Fruit fly (Drosophila melanogaster) whole organism, embryonic: Measurements from ENCODE around the gene CG10486.

Experiments used
- Abd-B ChIP-seq: fragments of 200-800 bp; sonication (Bioruptor generic); optimal IDR thresholded peaks from 2 replicates; lab custom pipeline; 2018; ENCODE audit warnings: missing biosample characterization, mild to moderate bottlenecking, missing genetic modification characterization, moderate library complexity
- Bteb2 ChIP-seq: fragments of 200-800 bp; sonication (Bioruptor generic); optimal IDR thresholded peaks from 2 replicates; lab custom pipeline; 2016; ENCODE audit warnings: missing biosample characterization, missing genetic modification characterization
- CG11456 ChIP-seq: fragments of 200-800 bp; sonication (Bioruptor generic); IDR thresholded peaks from 3 replicates; pipeline ENCODE4 v1.3.6; 2022; ENCODE audit warnings: missing biosample characterization, missing genetic modification characterization
- CG13424 ChIP-seq: fragments of 200-800 bp; sonication (Bioruptor generic); optimal IDR thresholded peaks from 2 replicates; lab custom pipeline; 2019; ENCODE audit warnings: missing biosample characterization, mild to moderate bottlenecking, missing genetic modification characterization, moderate library complexity
- CG13775 ChIP-seq: fragments of 200-800 bp; sonication (Bioruptor generic); optimal IDR thresholded peaks from 3 replicates; lab custom pipeline; 2017; ENCODE audit warnings: missing biosample characterization, mild to moderate bottlenecking, missing genetic modification characterization
- CG15514 ChIP-seq: fragments of 200-800 bp; sonication (Bioruptor generic); optimal IDR thresholded peaks from 3 replicates; lab custom pipeline; 2017; ENCODE audit warnings: missing biosample characterization, missing genetic modification characterization, mild to moderate bottlenecking, moderate library complexity, missing genetic modification reagents
- CG16813 ChIP-seq: fragments of 200-800 bp; sonication (Bioruptor generic); IDR thresholded peaks from 3 replicates; pipeline ENCODE4 v1.3.6; 2022; ENCODE audit warnings: missing biosample characterization, missing genetic modification characterization; ENCODE audit not compliant: partially characterized antibody
- CG17385 ChIP-seq: fragments of 200-800 bp; sonication (Bioruptor generic); optimal IDR thresholded peaks from 3 replicates; lab custom pipeline; 2018; ENCODE audit warnings: missing biosample characterization, mild to moderate bottlenecking, missing genetic modification characterization
- CG18599 ChIP-seq: fragments of 200-800 bp; sonication (Bioruptor generic); optimal IDR thresholded peaks from 3 replicates; lab custom pipeline; 2017; ENCODE audit warnings: missing biosample characterization, missing genetic modification characterization, mild to moderate bottlenecking, moderate library complexity, missing genetic modification reagents
- CG2202 ChIP-seq: fragments of 200-800 bp; sonication (Bioruptor generic); optimal IDR thresholded peaks from 2 replicates; lab custom pipeline; 2018; ENCODE audit warnings: missing biosample characterization, mild to moderate bottlenecking, missing genetic modification characterization
- CG30403 ChIP-seq: fragments of 200-800 bp; sonication (Bioruptor generic); optimal IDR thresholded peaks from 3 replicates; lab custom pipeline; 2016; ENCODE audit warnings: missing biosample characterization, missing genetic modification characterization
- CG30431 ChIP-seq: fragments of 200-800 bp; sonication (Bioruptor generic); optimal IDR thresholded peaks from 2 replicates; lab custom pipeline; 2017; ENCODE audit warnings: missing biosample characterization, missing genetic modification characterization
- CG3847 ChIP-seq: fragments of 200-800 bp; sonication (Bioruptor generic); IDR thresholded peaks from 2 replicates; pipeline ENCODE4 v1.3.6; 2022; ENCODE audit warnings: missing biosample characterization, missing genetic modification characterization
- CG6689 ChIP-seq: fragments of 200-800 bp; sonication (Bioruptor generic); IDR thresholded peaks from 2 replicates; pipeline ENCODE4 v1.3.6; 2022; ENCODE audit warnings: missing biosample characterization, missing genetic modification characterization
- CG7987 ChIP-seq: fragments of 200-800 bp; sonication (Bioruptor generic); optimal IDR thresholded peaks from 2 replicates; lab custom pipeline; 2018; ENCODE audit warnings: missing biosample characterization, mild to moderate bottlenecking, missing genetic modification characterization, moderate library complexity
- CG9437 ChIP-seq: fragments of 200-800 bp; sonication (Bioruptor generic); optimal IDR thresholded peaks from 2 replicates; lab custom pipeline; 2018; ENCODE audit warnings: missing biosample characterization, mild to moderate bottlenecking, missing genetic modification characterization
- CG9876 ChIP-seq: fragments of 200-800 bp; sonication (Bioruptor generic); optimal IDR thresholded peaks from 2 replicates; lab custom pipeline; 2016; ENCODE audit warnings: missing biosample characterization, missing genetic modification characterization
- CG9932 ChIP-seq: fragments of 200-800 bp; sonication (Bioruptor generic); IDR thresholded peaks from 2 replicates; pipeline ENCODE4 v1.3.6; 2022; ENCODE audit warnings: missing biosample characterization, missing genetic modification characterization
- D19B ChIP-seq: fragments of 200-800 bp; sonication (Bioruptor generic); optimal IDR thresholded peaks from 2 replicates; lab custom pipeline; 2017; ENCODE audit warnings: missing biosample characterization, mild to moderate bottlenecking, missing genetic modification characterization
- Dll ChIP-seq: fragments of 200-800 bp; sonication (Bioruptor generic); IDR thresholded peaks from 4 replicates; pipeline ENCODE4 v1.3.6; 2022; ENCODE audit warnings: missing biosample characterization, missing genetic modification characterization; ENCODE audit not compliant: partially characterized antibody
- Drgx ChIP-seq: fragments of 200-800 bp; sonication (Bioruptor generic); IDR thresholded peaks from 2 replicates; pipeline ENCODE4 v1.3.6; 2022; ENCODE audit warnings: missing biosample characterization, missing genetic modification characterization
- Gug ChIP-seq: fragments of 200-800 bp; sonication (Bioruptor generic); IDR thresholded peaks from 4 replicates; pipeline ENCODE4 v1.3.6; 2022; ENCODE audit warnings: missing biosample characterization, missing genetic modification characterization
- MTF-1 ChIP-seq: fragments of 200-800 bp; sonication (Bioruptor generic); optimal IDR thresholded peaks from 2 replicates; lab custom pipeline; 2018; ENCODE audit warnings: missing biosample characterization, mild to moderate bottlenecking, missing genetic modification characterization, borderline replicate concordance
- Max ChIP-seq: fragments of 200-800 bp; sonication (Bioruptor generic); optimal IDR thresholded peaks from 2 replicates; lab custom pipeline; 2016; ENCODE audit warnings: missing biosample characterization, mild to moderate bottlenecking, missing genetic modification characterization
- Opbp ChIP-seq: fragments of 200-800 bp; sonication (Bioruptor generic); IDR thresholded peaks from 3 replicates; pipeline ENCODE4 v1.3.6; 2022; ENCODE audit warnings: missing biosample characterization, missing genetic modification characterization; ENCODE audit not compliant: partially characterized antibody
- Poxn ChIP-seq: fragments of 200-800 bp; sonication (Bioruptor generic); IDR thresholded peaks from 2 replicates; pipeline ENCODE4 v1.3.6; 2022; ENCODE audit warnings: missing biosample characterization, missing genetic modification characterization
- Ptx1 ChIP-seq: fragments of 200-800 bp; sonication (Bioruptor generic); IDR thresholded peaks from 2 replicates; pipeline ENCODE4 v1.3.6; 2022; ENCODE audit warnings: missing biosample characterization, missing genetic modification characterization
- Side ChIP-seq: fragments of 200-800 bp; sonication (Bioruptor generic); optimal IDR thresholded peaks from 2 replicates; lab custom pipeline; 2016; ENCODE audit warnings: missing biosample characterization, missing genetic modification characterization
- Sox102F ChIP-seq: fragments of 200-800 bp; sonication (Bioruptor generic); optimal IDR thresholded peaks from 2 replicates; lab custom pipeline; 2018; ENCODE audit warnings: missing biosample characterization, mild to moderate bottlenecking, missing genetic modification characterization, moderate library complexity
- Usf ChIP-seq: fragments of 200-800 bp; sonication (Bioruptor generic); optimal IDR thresholded peaks from 2 replicates; lab custom pipeline; 2017; ENCODE audit warnings: missing genotype, missing biosample characterization, missing genetic modification characterization
- Xrp1 ChIP-seq: fragments of 200-800 bp; sonication (Bioruptor generic); IDR thresholded peaks from 2 replicates; pipeline ENCODE4 v1.3.6; 2022; ENCODE audit warnings: missing biosample characterization, missing genetic modification characterization
- ac ChIP-seq: fragments of 200-800 bp; sonication (Bioruptor generic); optimal IDR thresholded peaks from 3 replicates; lab custom pipeline; 2017; ENCODE audit warnings: missing biosample characterization, mild to moderate bottlenecking, missing genetic modification characterization
- az2 ChIP-seq: fragments of 200-800 bp; sonication (Bioruptor generic); optimal IDR thresholded peaks from 3 replicates; lab custom pipeline; 2016; ENCODE audit warnings: missing biosample characterization, missing genetic modification characterization
- bbx ChIP-seq: fragments of 200-800 bp; sonication (Bioruptor generic); IDR thresholded peaks from 2 replicates; pipeline ENCODE4 v1.3.6; 2022; ENCODE audit warnings: missing biosample characterization, missing genetic modification characterization; ENCODE audit not compliant: partially characterized antibody
- btn ChIP-seq: fragments of 200-800 bp; sonication (Bioruptor generic); optimal IDR thresholded peaks from 2 replicates; lab custom pipeline; 2016; ENCODE audit warnings: missing biosample characterization, missing genetic modification characterization
- dpn ChIP-seq, 2 experiments: fragments of 200-800 bp; sonication (Bioruptor generic); optimal IDR thresholded peaks; 3 replicates each; lab custom pipeline; 2016; ENCODE audit warnings: missing biosample characterization in 2 of 2, missing genetic modification characterization in 2 of 2
- dysf ChIP-seq: fragments of 200-800 bp; sonication (Bioruptor generic); IDR thresholded peaks from 3 replicates; pipeline ENCODE4 v1.3.6; 2022; ENCODE audit warnings: missing biosample characterization, missing genetic modification characterization
- ewg ChIP-seq: fragments of 200-800 bp; sonication (Bioruptor generic); optimal IDR thresholded peaks from 3 replicates; lab custom pipeline; 2017; ENCODE audit warnings: mild to moderate bottlenecking, missing biosample characterization, missing genetic modification reagents, missing genetic modification characterization
- fd96Cb ChIP-seq: fragments of 200-800 bp; sonication (Bioruptor generic); optimal IDR thresholded peaks from 2 replicates; lab custom pipeline; 2018; ENCODE audit warnings: missing biosample characterization, mild to moderate bottlenecking, missing genetic modification characterization, moderate library complexity
- grn ChIP-seq: fragments of 200-800 bp; sonication (Bioruptor generic); optimal IDR thresholded peaks from 3 replicates; lab custom pipeline; 2017; ENCODE audit warnings: missing biosample characterization, missing genetic modification characterization
- gt ChIP-seq: fragments of 200-800 bp; sonication (Bioruptor generic); IDR thresholded peaks from 2 replicates; pipeline ENCODE4 v1.3.6; 2022; ENCODE audit warnings: missing biosample characterization, missing genetic modification characterization
- inv ChIP-seq: fragments of 200-800 bp; sonication (Bioruptor generic); IDR thresholded peaks from 2 replicates; pipeline ENCODE4 v1.3.6; 2022; ENCODE audit warnings: missing biosample characterization, missing genetic modification characterization; ENCODE audit not compliant: partially characterized antibody
- nom ChIP-seq: fragments of 200-800 bp; sonication (Bioruptor generic); optimal IDR thresholded peaks from 2 replicates; lab custom pipeline; 2017; ENCODE audit warnings: missing biosample characterization, missing genetic modification characterization, mild to moderate bottlenecking, moderate library complexity, missing genetic modification reagents
- ranshi ChIP-seq: fragments of 200-800 bp; sonication (Bioruptor generic); IDR thresholded peaks from 2 replicates; pipeline ENCODE4 v1.3.6; 2022; ENCODE audit warnings: missing biosample characterization, missing genetic modification characterization
- sna ChIP-seq: fragments of 200-800 bp; sonication (Bioruptor generic); IDR thresholded peaks from 2 replicates; pipeline ENCODE4 v1.3.6; 2022; ENCODE audit warnings: missing biosample characterization, missing genetic modification characterization; ENCODE audit not compliant: partially characterized antibody
- ssp ChIP-seq: fragments of 200-800 bp; sonication (Bioruptor generic); IDR thresholded peaks from 2 replicates; pipeline ENCODE4 v1.3.6; 2022; ENCODE audit warnings: missing biosample characterization, missing genetic modification characterization
- vfl ChIP-seq: fragments of 200-800 bp; sonication (Bioruptor generic); optimal IDR thresholded peaks from 2 replicates; lab custom pipeline; 2016; ENCODE audit warnings: missing biosample characterization, missing genetic modification characterization
- wor ChIP-seq: fragments of 200-800 bp; sonication (Bioruptor generic); IDR thresholded peaks from 2 replicates; pipeline ENCODE4 v1.3.6; 2022; ENCODE audit warnings: missing biosample characterization, missing genetic modification characterization
- zfh1 ChIP-seq: fragments of 200-800 bp; sonication (Bioruptor generic); IDR thresholded peaks from 3 replicates; pipeline ENCODE4 v1.3.6; 2022; ENCODE audit warnings: missing biosample characterization, missing genetic modification characterization

The CG10486 gene

DNA sequence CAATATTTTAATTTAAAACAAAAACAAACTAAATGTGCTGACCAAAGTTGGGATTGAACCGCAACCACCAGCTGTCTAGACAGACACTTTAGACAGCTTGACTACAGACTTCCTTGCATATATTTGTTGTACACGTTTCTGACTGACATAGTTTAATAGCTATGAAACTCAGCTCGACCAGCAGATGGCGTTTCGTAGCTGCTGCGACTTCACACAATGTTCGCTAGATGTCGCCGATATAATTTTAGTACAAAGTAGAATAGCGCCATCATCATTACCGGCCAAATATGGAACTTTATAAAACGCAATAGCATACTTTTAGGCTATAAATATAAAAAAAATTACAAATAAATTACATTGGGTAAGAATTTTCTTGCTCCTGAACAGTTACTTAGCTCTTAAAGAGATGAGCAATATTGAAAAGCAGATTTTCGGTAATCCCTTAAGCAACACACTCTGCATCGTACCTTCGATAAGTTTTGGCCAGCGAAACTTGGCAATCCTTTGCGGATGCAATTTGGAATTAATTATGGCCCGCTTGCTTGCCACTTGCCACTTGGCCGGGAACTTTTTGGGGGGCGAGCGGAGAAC, 36.8 kb downstream of the CG10486 start (continued):
- TF ChIP-seq CG2202 (tag; lab: Kevin White, UChicago) (no peak), dysf (GFP tag; lab: Robert Waterston, UW) (peak; percentile 81), sna (GFP tag; lab: Robert Waterston, UW) (no peak), Drgx (GFP tag; lab: Robert Waterston, UW) (no peak), CG7987 (GFP tag; lab: Kevin White, UChicago) (peak; percentile 93), CG11456 (GFP tag; lab: Robert Waterston, UW) (peak; percentile 97), Side (GFP tag; lab: Kevin White, UChicago) (no peak), Abd-B (GFP tag; lab: Kevin White, UChicago) (peak; percentile 33), CG13424 (peak; percentile 51), Max (peak; percentile 50), inv (GFP tag; lab: Robert Waterston, UW) (peak; percentile 37; the same call in 1 of the 2 replicates), Gug (GFP tag; lab: Robert Waterston, UW) (peak; percentile 76), CG18599 (peak; percentile 45), btn (peak; percentile 31), Dll (no peak), CG3847 (GFP tag; lab: Robert Waterston, UW) (peak; percentile 72), Xrp1 (GFP tag; lab: Robert Waterston, UW) (peak; percentile 36; the same call in 1 of the 2 replicates), MTF-1 (GFP tag; lab: Kevin White, UChicago) (peak; percentile 77), CG13775 (GFP tag; lab: Kevin White, UChicago) (peak; percentile 1), vfl (GFP tag; lab: Kevin White, UChicago) (no peak), gt (GFP tag; lab: Robert Waterston, UW) (0 out of 2 replicates have a peak, but pooled peaks have one; percentile 9), CG30403 (GFP tag; lab: Kevin White, UChicago) (peak; percentile 56), ewg (peak; percentile 34), ranshi (GFP tag; lab: Robert Waterston, UW) (0 out of 2 replicates have a peak, but pooled peaks have one; percentile 45), bbx (GFP tag; lab: Robert Waterston, UW) (peak; percentile 46; the same call in 1 of the 2 replicates), fd96Cb (tag; lab: Kevin White, UChicago) (peak; percentile 57), D19B (no peak), Sox102F (GFP tag; lab: Kevin White, UChicago) (peak; percentile 61), ac (no peak), nom (GFP tag; lab: Kevin White, UChicago) (no peak), CG16813 (no peak; the same call in 2 of the 3 replicates), CG15514 (GFP tag; lab: Kevin White, UChicago) (peak; percentile 65), az2 (GFP tag; lab: Kevin White, UChicago) (peak; percentile 67), zfh1 (GFP tag; lab: Robert Waterston, UW) (peak; percentile 84; the same call in 2 of the 3 replicates), CG9876 (GFP tag; lab: Kevin White, UChicago) (peak; percentile 61), CG17385 (GFP tag; lab: Kevin White, UChicago) (no peak), wor (no peak), Poxn (no peak), Ptx1 (GFP tag; lab: Robert Waterston, UW) (peak; percentile 86), CG9437 (GFP tag; lab: Kevin White, UChicago) (no peak), CG6689 (GFP tag; lab: Robert Waterston, UW) (peak; percentile 54), CG9932 (peak; percentile 88), Bteb2 (GFP tag; lab: Kevin White, UChicago) (no peak), CG30431 (GFP tag; lab: Kevin White, UChicago) (peak; percentile 27), Opbp (GFP tag; lab: Robert Waterston, UW) (peak; percentile 72; the same call in 2 of the 3 replicates), ssp (GFP tag; lab: Robert Waterston, UW) (peak; percentile 65), Usf (GFP tag; lab: Kevin White, UChicago) (no peak), dpn (GFP tag; optimal IDR thresholded peaks at IDR 0.05; lab: Kevin White, UChicago) (peak; percentile 78 to 89), grn (GFP tag; lab: Kevin White, UChicago) (no peak)
